Fruit fly (Drosophila melanogaster) whole organism, embryonic: Measurements from ENCODE around the gene NijC.

Experiments used
- Antp ChIP-seq: fragments of 200-800 bp; sonication (Bioruptor generic); optimal IDR thresholded peaks from 3 replicates; lab custom pipeline; 2016; ENCODE audit warnings: missing biosample characterization, missing genetic modification characterization
- Atf6 ChIP-seq: fragments of 200-800 bp; sonication (Bioruptor generic); IDR thresholded peaks from 2 replicates; pipeline ENCODE4 v1.3.6; 2022; ENCODE audit warnings: missing biosample characterization, missing genetic modification characterization
- BtbVII ChIP-seq: fragments of 200-800 bp; sonication (Bioruptor generic); optimal IDR thresholded peaks from 3 replicates; lab custom pipeline; 2017; ENCODE audit warnings: missing biosample characterization, mild to moderate bottlenecking, missing genetic modification characterization
- CG10321 ChIP-seq: fragments of 200-800 bp; sonication (Bioruptor generic); IDR thresholded peaks from 2 replicates; pipeline ENCODE4 v1.3.6; 2022; ENCODE audit warnings: missing biosample characterization, missing genetic modification characterization
- CG12071 ChIP-seq: fragments of 200-800 bp; sonication (Bioruptor generic); optimal IDR thresholded peaks from 3 replicates; lab custom pipeline; 2018; ENCODE audit warnings: missing biosample characterization, mild to moderate bottlenecking, missing genetic modification characterization
- CG1233 ChIP-seq: fragments of 200-800 bp; sonication (Bioruptor generic); optimal IDR thresholded peaks from 4 replicates; lab custom pipeline; 2018; ENCODE audit warnings: missing biosample characterization, mild to moderate bottlenecking, missing genetic modification characterization
- CG12391 ChIP-seq: fragments of 200-800 bp; sonication (Bioruptor generic); optimal IDR thresholded peaks from 3 replicates; lab custom pipeline; 2018; ENCODE audit warnings: missing biosample characterization, mild to moderate bottlenecking, missing genetic modification characterization, moderate library complexity
- CG13296 ChIP-seq: fragments of 200-800 bp; sonication (Bioruptor generic); optimal IDR thresholded peaks from 3 replicates; lab custom pipeline; 2018; ENCODE audit warnings: missing biosample characterization, mild to moderate bottlenecking, missing genetic modification characterization
- CG14965 ChIP-seq: fragments of 200-800 bp; sonication (Bioruptor generic); optimal IDR thresholded peaks from 2 replicates; lab custom pipeline; 2016; ENCODE audit warnings: missing biosample characterization, missing genetic modification characterization, borderline replicate concordance
- CG15269 ChIP-seq: fragments of 200-800 bp; sonication (Bioruptor generic); optimal IDR thresholded peaks from 2 replicates; lab custom pipeline; 2018; ENCODE audit warnings: missing biosample characterization, mild to moderate bottlenecking, missing genetic modification characterization, moderate library complexity
- CG15514 ChIP-seq: fragments of 200-800 bp; sonication (Bioruptor generic); optimal IDR thresholded peaks from 3 replicates; lab custom pipeline; 2017; ENCODE audit warnings: missing biosample characterization, missing genetic modification characterization, mild to moderate bottlenecking, moderate library complexity, missing genetic modification reagents
- CG16779 ChIP-seq: fragments of 200-800 bp; sonication (Bioruptor generic); IDR thresholded peaks from 2 replicates; pipeline ENCODE4 v1.3.6; 2022; ENCODE audit warnings: missing biosample characterization, missing genetic modification characterization
- CG18262 ChIP-seq: fragments of 200-800 bp; optimal IDR thresholded peaks from 3 replicates; lab custom pipeline; 2019; ENCODE audit warnings: missing biosample characterization, mild to moderate bottlenecking, missing genetic modification characterization, moderate library complexity
- CG2875 ChIP-seq: fragments of 200-800 bp; sonication (Bioruptor generic); optimal IDR thresholded peaks from 2 replicates; lab custom pipeline; 2017; ENCODE audit warnings: missing biosample characterization, mild to moderate bottlenecking, missing genetic modification characterization, missing genetic modification reagents
- CG31224 ChIP-seq: fragments of 200-800 bp; sonication (Bioruptor generic); IDR thresholded peaks from 2 replicates; pipeline ENCODE4 v1.3.6; 2022; ENCODE audit warnings: missing biosample characterization, missing genetic modification characterization
- CG31441 ChIP-seq: fragments of 200-800 bp; sonication (Bioruptor generic); IDR thresholded peaks from 2 replicates; pipeline ENCODE4 v1.3.6; 2022; ENCODE audit warnings: missing biosample characterization, missing genetic modification characterization
- CG32532 ChIP-seq: fragments of 200-800 bp; sonication (Bioruptor generic); IDR thresholded peaks from 2 replicates; pipeline ENCODE4 v1.3.6; 2022; ENCODE audit warnings: missing biosample characterization, missing genetic modification characterization
- CG33213 ChIP-seq: fragments of 200-800 bp; sonication (Bioruptor generic); optimal IDR thresholded peaks from 3 replicates; lab custom pipeline; 2016; ENCODE audit warnings: missing biosample characterization, missing genetic modification characterization
- CG4617 ChIP-seq: fragments of 200-800 bp; sonication (Bioruptor generic); optimal IDR thresholded peaks from 3 replicates; lab custom pipeline; 2016; ENCODE audit warnings: missing biosample characterization, missing genetic modification characterization, borderline replicate concordance
- CG4707 ChIP-seq: fragments of 200-800 bp; sonication (Bioruptor generic); optimal IDR thresholded peaks from 2 replicates; lab custom pipeline; 2018; ENCODE audit warnings: missing biosample characterization, mild to moderate bottlenecking, missing genetic modification characterization, moderate library complexity
- CG4820 ChIP-seq: fragments of 200-800 bp; sonication (Bioruptor generic); optimal IDR thresholded peaks from 3 replicates; lab custom pipeline; 2016; ENCODE audit warnings: missing biosample characterization, missing genetic modification characterization
- CG8281 ChIP-seq: fragments of 200-800 bp; sonication (Bioruptor generic); optimal IDR thresholded peaks from 2 replicates; lab custom pipeline; 2018; ENCODE audit warnings: missing biosample characterization, mild to moderate bottlenecking, missing genetic modification characterization, moderate library complexity
- CTCF ChIP-seq: fragments of 200-800 bp; sonication (Bioruptor generic); optimal IDR thresholded peaks from 2 replicates; lab custom pipeline; 2017; ENCODE audit warnings: missing biosample characterization, mild to moderate bottlenecking, missing genetic modification characterization, moderate library complexity
- CrebB ChIP-seq: fragments of 200-800 bp; sonication (Bioruptor generic); optimal IDR thresholded peaks from 3 replicates; lab custom pipeline; 2018; ENCODE audit warnings: missing biosample characterization, mild to moderate bottlenecking, missing genetic modification characterization
- E2f2 ChIP-seq: fragments of 200-800 bp; sonication (Bioruptor generic); IDR thresholded peaks from 2 replicates; pipeline ENCODE4 v1.3.6; 2022; ENCODE audit warnings: missing biosample characterization, missing genetic modification characterization
- Hey ChIP-seq: fragments of 200-800 bp; sonication (Bioruptor generic); optimal IDR thresholded peaks from 3 replicates; lab custom pipeline; 2018; ENCODE audit warnings: missing biosample characterization, mild to moderate bottlenecking, missing genetic modification characterization
- HmgD ChIP-seq: fragments of 200-800 bp; sonication (Bioruptor generic); optimal IDR thresholded peaks from 3 replicates; lab custom pipeline; 2016; ENCODE audit warnings: missing biosample characterization, missing genetic modification characterization
- Hmr ChIP-seq: fragments of 200-800 bp; sonication (Bioruptor generic); optimal IDR thresholded peaks from 3 replicates; lab custom pipeline; 2017; ENCODE audit warnings: mild to moderate bottlenecking, missing biosample characterization, missing genetic modification reagents, missing genetic modification characterization
- Hr78 ChIP-seq, 2 experiments: fragments of 200-800 bp in 1 of 2; fragments of >200 bp in 1 of 2; sonication (Bioruptor generic) in 1 of 2; optimal IDR thresholded peaks; 2 replicates each; lab custom pipeline; 2017 to 2019; ENCODE audit warnings: missing biosample characterization in 2 of 2, missing genetic modification characterization in 2 of 2, mild to moderate bottlenecking in 1 of 2, moderate library complexity in 1 of 2
- Kr ChIP-seq: fragments of 200-800 bp; sonication (Bioruptor generic); optimal IDR thresholded peaks from 2 replicates; lab custom pipeline; 2017; ENCODE audit warnings: missing biosample characterization, mild to moderate bottlenecking, missing genetic modification characterization
- MBD-R2 ChIP-seq: fragments of 200-800 bp; sonication (Bioruptor generic); IDR thresholded peaks from 2 replicates; pipeline ENCODE4 v1.3.6; 2022; ENCODE audit warnings: missing biosample characterization, missing genetic modification characterization
- NK7.1 ChIP-seq: fragments of 200-800 bp; sonication (Bioruptor generic); optimal IDR thresholded peaks from 3 replicates; lab custom pipeline; 2016; ENCODE audit warnings: missing biosample characterization, missing genetic modification characterization
- Poxn ChIP-seq: fragments of 200-800 bp; sonication (Bioruptor generic); IDR thresholded peaks from 2 replicates; pipeline ENCODE4 v1.3.6; 2022; ENCODE audit warnings: missing biosample characterization, missing genetic modification characterization
- Rfx ChIP-seq: fragments of 200-800 bp; sonication (Bioruptor generic); IDR thresholded peaks from 2 replicates; pipeline ENCODE4 v1.3.6; 2022; ENCODE audit warnings: missing biosample characterization, missing genetic modification characterization
- TFAM ChIP-seq: fragments of 200-800 bp; sonication (Bioruptor generic); optimal IDR thresholded peaks from 2 replicates; lab custom pipeline; 2017; ENCODE audit warnings: missing biosample characterization, missing genetic modification characterization, inconsistent platforms
- Tbp ChIP-seq: fragments of >200 bp; optimal IDR thresholded peaks from 2 replicates; lab custom pipeline; 2018; ENCODE audit warnings: missing biosample characterization, missing genetic modification characterization
- al ChIP-seq: fragments of 200-800 bp; sonication (Bioruptor generic); IDR thresholded peaks from 2 replicates; pipeline ENCODE4 v1.3.6; 2022; ENCODE audit warnings: missing biosample characterization, missing genetic modification characterization
- bigmax ChIP-seq: fragments of 200-800 bp; sonication (Bioruptor generic); optimal IDR thresholded peaks from 2 replicates; lab custom pipeline; 2018; ENCODE audit warnings: missing biosample characterization, mild to moderate bottlenecking, missing genetic modification characterization
- caup ChIP-seq: fragments of 200-800 bp; sonication (Bioruptor generic); optimal IDR thresholded peaks from 3 replicates; lab custom pipeline; 2017; ENCODE audit warnings: missing biosample characterization, mild to moderate bottlenecking, missing genetic modification characterization, moderate library complexity; ENCODE audit not compliant: severe bottlenecking
- cg ChIP-seq: fragments of 200-800 bp; sonication (Bioruptor generic); optimal IDR thresholded peaks from 3 replicates; lab custom pipeline; 2019; ENCODE audit warnings: missing biosample characterization, mild to moderate bottlenecking, missing genetic modification characterization, moderate library complexity
- chm ChIP-seq: fragments of 200-800 bp; sonication (Bioruptor generic); IDR thresholded peaks from 2 replicates; pipeline ENCODE4 v1.3.6; 2022; ENCODE audit warnings: missing biosample characterization, missing genetic modification characterization
- crol ChIP-seq: fragments of 200-800 bp; sonication (Bioruptor generic); IDR thresholded peaks from 2 replicates; pipeline ENCODE4 v1.3.6; 2022; ENCODE audit warnings: missing biosample characterization, missing genetic modification characterization
- da ChIP-seq: fragments of 200-800 bp; sonication (Bioruptor generic); optimal IDR thresholded peaks from 2 replicates; lab custom pipeline; 2016; ENCODE audit warnings: missing biosample characterization, missing genetic modification characterization
- dpn ChIP-seq, 2 experiments: fragments of 200-800 bp; sonication (Bioruptor generic); optimal IDR thresholded peaks; 3 replicates each; lab custom pipeline; 2016; ENCODE audit warnings: missing biosample characterization in 2 of 2, missing genetic modification characterization in 2 of 2
- fd3F ChIP-seq: fragments of 200-800 bp; sonication (Bioruptor generic); optimal IDR thresholded peaks from 2 replicates; lab custom pipeline; 2018; ENCODE audit warnings: missing biosample characterization, mild to moderate bottlenecking, missing genetic modification characterization, moderate library complexity
- insv ChIP-seq, 2 experiments: fragments of 200-800 bp; sonication (Bioruptor generic); optimal IDR thresholded peaks; 3 replicates each; lab custom pipeline; 2016 to 2018; ENCODE audit warnings: missing biosample characterization in 2 of 2, missing genetic modification characterization in 2 of 2
- mirr ChIP-seq: fragments of 200-800 bp; sonication (Bioruptor generic); optimal IDR thresholded peaks from 3 replicates; lab custom pipeline; 2018; ENCODE audit warnings: missing biosample characterization, mild to moderate bottlenecking, missing genetic modification characterization
- mld ChIP-seq: fragments of 200-800 bp; sonication (Bioruptor generic); IDR thresholded peaks from 3 replicates; pipeline ENCODE4 v1.3.6; 2022; ENCODE audit warnings: missing biosample characterization, missing genetic modification characterization; ENCODE audit not compliant: partially characterized antibody
- p53 ChIP-seq: fragments of 200-800 bp; sonication (Bioruptor generic); optimal IDR thresholded peaks from 2 replicates; lab custom pipeline; 2016; ENCODE audit warnings: missing biosample characterization, missing genetic modification characterization
- pfk ChIP-seq: fragments of 200-800 bp; sonication (Bioruptor generic); optimal IDR thresholded peaks from 2 replicates; lab custom pipeline; 2018; ENCODE audit warnings: missing biosample characterization, mild to moderate bottlenecking, missing genetic modification characterization, moderate library complexity
- ro ChIP-seq: fragments of 200-800 bp; sonication (Bioruptor generic); IDR thresholded peaks from 2 replicates; pipeline ENCODE4 v1.3.6; 2022; ENCODE audit warnings: missing biosample characterization, missing genetic modification characterization
- slbo ChIP-seq: fragments of 200-800 bp; sonication (Bioruptor generic); IDR thresholded peaks from 2 replicates; pipeline ENCODE4 v1.3.6; 2022; ENCODE audit warnings: missing biosample characterization, missing genetic modification characterization

The NijC gene

dm6 chr3R:12716251-12716650 lies 21.3 kb downstream of the NijC start (continued):
- TF ChIP-seq CrebB (tag; lab: Kevin White, UChicago) (peak; percentile 1), BtbVII (GFP tag; lab: Kevin White, UChicago) (peak; percentile 69), cg (GFP tag; lab: Kevin White, UChicago) (no peak), MBD-R2 (GFP tag; lab: Robert Waterston, UW) (no peak), fd3F (GFP tag; lab: Kevin White, UChicago) (peak; percentile 14), CG8281 (tag; lab: Kevin White, UChicago) (peak; percentile 25), pfk (GFP tag; lab: Kevin White, UChicago) (no peak), Hmr (GFP tag; lab: Kevin White, UChicago) (peak; percentile 23), CG12071 (GFP tag; lab: Kevin White, UChicago) (peak; percentile 54), CG16779 (GFP tag; lab: Robert Waterston, UW) (no peak), al (GFP tag; lab: Robert Waterston, UW) (no peak), Hey (tag; lab: Kevin White, UChicago) (no peak), NK7.1 (GFP tag; lab: Kevin White, UChicago) (no peak), ro (no peak), CG31441 (GFP tag; lab: Robert Waterston, UW) (no peak), Poxn (GFP tag; lab: Robert Waterston, UW) (no peak), Rfx (GFP tag; lab: Robert Waterston, UW) (peak; percentile 23; the same call in 1 of the 2 replicates), CG15269 (tag; lab: Kevin White, UChicago) (peak; percentile 36), CG18262 (tag; lab: Kevin White, UChicago) (no peak), CG4617 (no peak), mirr (GFP tag; lab: Kevin White, UChicago) (peak; percentile 84), slbo (no peak), CG15514 (GFP tag; lab: Kevin White, UChicago) (no peak), Hr78 (GFP tag; optimal IDR thresholded peaks at IDR 0.05; lab: Kevin White, UChicago) (no peak), Tbp (GFP tag; lab: Kevin White, UChicago) (no peak), dpn (GFP tag; optimal IDR thresholded peaks at IDR 0.05; lab: Kevin White, UChicago) (no peak), Kr (GFP tag; lab: Kevin White, UChicago) (no peak), p53 (GFP tag; lab: Kevin White, UChicago) (no peak), CG10321 (GFP tag; lab: Robert Waterston, UW) (no peak), CG12391 (tag; lab: Kevin White, UChicago) (no peak), CG4707 (GFP tag; lab: Kevin White, UChicago) (no peak), CG14965 (GFP tag; lab: Kevin White, UChicago) (no peak), CG13296 (peak; percentile 74), CG32532 (GFP tag; lab: Robert Waterston, UW) (no peak), caup (GFP tag; lab: Kevin White, UChicago) (peak; percentile 35), da (GFP tag; lab: Kevin White, UChicago) (no peak), insv (GFP tag; optimal IDR thresholded peaks at IDR 0.05; lab: Kevin White, UChicago) (no peak), CG33213 (GFP tag; lab: Kevin White, UChicago) (no peak), chm (GFP tag; lab: Robert Waterston, UW) (no peak), CG2875 (GFP tag; lab: Kevin White, UChicago) (no peak), TFAM (GFP tag; lab: Kevin White, UChicago) (no peak), CG4820 (GFP tag; lab: Kevin White, UChicago) (no peak), bigmax (no peak), HmgD (GFP tag; lab: Kevin White, UChicago) (no peak), crol (no peak), CTCF (GFP tag; lab: Kevin White, UChicago) (no peak), CG1233 (no peak), mld (GFP tag; lab: Robert Waterston, UW) (no peak), CG31224 (GFP tag; lab: Robert Waterston, UW) (no peak), E2f2 (GFP tag; lab: Robert Waterston, UW) (no peak), Antp (GFP tag; lab: Kevin White, UChicago) (no peak), Atf6 (GFP tag; lab: Robert Waterston, UW) (0 out of 2 replicates have a peak, but pooled peaks have one; percentile 18)
